Worm (Caenorhabditis elegans) whole organism, L4 larva: ENCODE results near the gene F29B9.1.

Experiments
- D1046.2 ChIP-seq: fragments of 200-800 bp; sonication (Bioruptor generic); IDR thresholded peaks from 2 replicates; pipeline ENCODE4 v1.3.6; 2022; ENCODE audit warnings: missing genetic modification characterization, missing compliant biosample characterization
- F49E8.2 ChIP-seq: sonication (generic microtip); optimal IDR thresholded peaks from 2 replicates; lab custom pipeline; 2016; ENCODE audit warnings: missing compliant biosample characterization, mild to moderate bottlenecking, missing genetic modification characterization, borderline replicate concordance
- T20F7.1 ChIP-seq: fragments of 200-800 bp; sonication (Bioruptor generic); optimal IDR thresholded peaks from 2 replicates; lab custom pipeline; 2018; ENCODE audit warnings: mild to moderate bottlenecking, missing genetic modification characterization, missing compliant biosample characterization
- T26A8.4 ChIP-seq: fragments of 200-800 bp; sonication (Bioruptor generic); IDR thresholded peaks from 2 replicates; pipeline ENCODE4 v1.3.6; 2022; ENCODE audit warnings: missing genetic modification characterization, missing compliant biosample characterization
- Y48G9A.11 ChIP-seq: fragments of 200-800 bp; sonication (Bioruptor generic); IDR thresholded peaks from 2 replicates; pipeline ENCODE4 v1.3.6; 2022; ENCODE audit warnings: missing genetic modification reagents, missing genetic modification characterization, missing compliant biosample characterization
- Y75B8A.6 ChIP-seq: fragments of 200-800 bp; sonication (Bioruptor generic); IDR thresholded peaks from 2 replicates; pipeline ENCODE4 v1.3.6; 2022; ENCODE audit warnings: missing genetic modification reagents, missing genetic modification characterization, missing compliant biosample characterization
- ZK546.5 ChIP-seq, 2 experiments: sonication (generic microtip); optimal IDR thresholded peaks; 2 replicates each; lab custom pipeline; 2017; ENCODE audit warnings: missing biosample characterization in 2 of 2, missing genetic modification characterization in 2 of 2
- aha-1 ChIP-seq: fragments of 150-350 bp; peaks from one replicate; lab custom pipeline; 2014; ENCODE audit warnings: missing biosample characterization, missing genetic modification characterization
- aly-2 ChIP-seq: sonication (generic microtip); optimal IDR thresholded peaks from 2 replicates; lab custom pipeline; 2018; ENCODE audit warnings: missing biosample characterization, missing genetic modification characterization
- ama-1 ChIP-seq: fragments of 150-350 bp; optimal IDR thresholded peaks from 2 replicates; lab custom pipeline; 2014; ENCODE audit warnings: inconsistent platforms, mixed read lengths
- ceh-20 ChIP-seq: fragments of 200-800 bp; sonication (Bioruptor generic); IDR thresholded peaks from 2 replicates; pipeline ENCODE4 v1.3.6; 2022; ENCODE audit warnings: missing genetic modification reagents, missing genetic modification characterization, missing compliant biosample characterization
- ceh-32 ChIP-seq: sonication (generic microtip); optimal IDR thresholded peaks from 2 replicates; lab custom pipeline; 2016; ENCODE audit warnings: mild to moderate bottlenecking, missing genetic modification characterization, missing compliant biosample characterization; ENCODE audit not compliant: poor library complexity
- ceh-44 ChIP-seq: fragments of 200-800 bp; sonication (Bioruptor generic); IDR thresholded peaks from 2 replicates; pipeline ENCODE4 v1.3.6; 2022; ENCODE audit warnings: missing genetic modification reagents, missing genetic modification characterization, missing compliant biosample characterization
- cey-2 ChIP-seq: sonication (generic microtip); optimal IDR thresholded peaks from 3 replicates; lab custom pipeline; 2017; ENCODE audit warnings: missing genetic modification characterization, mild to moderate bottlenecking, missing compliant biosample characterization, antibody characterized with exemption, borderline replicate concordance; ENCODE audit not compliant: insufficient read depth
- ctbp-1 ChIP-seq: fragments of 200-800 bp; sonication (Bioruptor generic); IDR thresholded peaks from 2 replicates; pipeline ENCODE4 v1.3.6; 2022; ENCODE audit warnings: missing genetic modification reagents, missing genetic modification characterization, missing compliant biosample characterization
- daf-16 ChIP-seq, 3 experiments: sonication (generic microtip); optimal IDR thresholded peaks; 2 replicates each; lab custom pipeline; 2016 to 2017; ENCODE audit warnings: missing genetic modification characterization in 3 of 3, missing genetic modification reagents in 3 of 3, mild to moderate bottlenecking in 2 of 3, missing compliant biosample characterization in 2 of 3, missing biosample characterization in 1 of 3, moderate library complexity in 1 of 3
- daf-19 ChIP-seq: fragments of 200-800 bp; sonication (Bioruptor generic); conservative IDR thresholded peaks from 2 replicates; pipeline ENCODE4 v1.3.6; 2022; ENCODE audit warnings: missing genetic modification characterization, missing compliant biosample characterization
- daf-8 ChIP-seq: fragments of 200-800 bp; sonication (Bioruptor generic); IDR thresholded peaks from 2 replicates; pipeline ENCODE4 v1.3.6; 2022; ENCODE audit warnings: missing genetic modification characterization, missing compliant biosample characterization
- dve-1 ChIP-seq: sonication (generic microtip); optimal IDR thresholded peaks from 2 replicates; lab custom pipeline; 2017; ENCODE audit warnings: antibody characterized with exemption, mild to moderate bottlenecking, missing genetic modification characterization, missing compliant biosample characterization; ENCODE audit not compliant: insufficient read depth
- egl-27 ChIP-seq: sonication (generic microtip); optimal IDR thresholded peaks from 3 replicates; lab custom pipeline; 2017; ENCODE audit warnings: missing biosample characterization, missing genetic modification reagents, missing genetic modification characterization
- egl-43 ChIP-seq: fragments of 200-800 bp; sonication (Bioruptor generic); IDR thresholded peaks from 2 replicates; pipeline ENCODE4 v1.3.6; 2022; ENCODE audit warnings: missing genetic modification reagents, missing genetic modification characterization, missing compliant biosample characterization
- hif-1 ChIP-seq, 2 experiments: sonication (generic microtip); optimal IDR thresholded peaks; 2 replicates each; lab custom pipeline; 2016 to 2017; ENCODE audit warnings: missing compliant biosample characterization in 2 of 2, missing genetic modification characterization in 2 of 2, missing genetic modification reagents in 2 of 2, missing genotype in 2 of 2, mild to moderate bottlenecking in 1 of 2
- hlh-11 ChIP-seq: fragments of 200-800 bp; sonication (Bioruptor generic); optimal IDR thresholded peaks from 2 replicates; lab custom pipeline; 2018; ENCODE audit warnings: mild to moderate bottlenecking, missing genetic modification characterization, missing compliant biosample characterization
- lin-13 ChIP-seq: fragments of 150-350 bp; optimal IDR thresholded peaks from 2 replicates; lab custom pipeline; 2014; ENCODE audit warnings: missing biosample characterization, missing genetic modification reagents, missing genetic modification characterization
- lin-38 ChIP-seq: fragments of 200-800 bp; sonication (Bioruptor generic); IDR thresholded peaks from 2 replicates; pipeline ENCODE4 v1.3.6; 2022; ENCODE audit warnings: missing genetic modification reagents, missing genetic modification characterization, missing compliant biosample characterization
- lin-39 ChIP-seq: fragments of 150-350 bp; optimal IDR thresholded peaks from 2 replicates; lab custom pipeline; 2014; ENCODE audit warnings: missing biosample characterization, missing genetic modification reagents, missing genetic modification characterization
- lir-3 ChIP-seq: sonication (generic microtip); optimal IDR thresholded peaks from 2 replicates; lab custom pipeline; 2016; ENCODE audit warnings: mild to moderate bottlenecking, missing genetic modification characterization, missing compliant biosample characterization
- lsy-2 ChIP-seq, 2 experiments: fragments of 150-350 bp in 1 of 2; sonication (generic microtip) in 1 of 2; optimal IDR thresholded peaks; 2 replicates each; lab custom pipeline; 2014 to 2017; ENCODE audit warnings: missing biosample characterization in 2 of 2, missing genetic modification characterization in 2 of 2
- madf-5 ChIP-seq, 2 experiments: fragments of 200-800 bp; sonication (Bioruptor generic); IDR thresholded peaks; 2 replicates each; pipeline ENCODE4 v1.3.6; 2022; ENCODE audit warnings: missing compliant biosample characterization in 2 of 2, missing genetic modification characterization in 2 of 2
- madf-9 ChIP-seq: fragments of 200-800 bp; sonication (Bioruptor generic); conservative IDR thresholded peaks from 2 replicates; pipeline ENCODE4 v1.3.6; 2022; ENCODE audit warnings: missing genetic modification reagents, missing genetic modification characterization, missing compliant biosample characterization
- mdt-29 ChIP-seq: fragments of 200-800 bp; sonication (Bioruptor generic); IDR thresholded peaks from 2 replicates; pipeline ENCODE4 v1.3.6; 2022; ENCODE audit warnings: missing genetic modification reagents, missing genetic modification characterization, missing compliant biosample characterization
- nhr-10 ChIP-seq: fragments of 150-350 bp; optimal IDR thresholded peaks from 2 replicates; lab custom pipeline; 2014; ENCODE audit warnings: missing biosample characterization, missing genetic modification characterization
- nhr-25 ChIP-seq: sonication (generic microtip); optimal IDR thresholded peaks from 2 replicates; lab custom pipeline; 2017; ENCODE audit warnings: missing genetic modification characterization, mild to moderate bottlenecking, missing compliant biosample characterization, antibody characterized with exemption, moderate library complexity, borderline replicate concordance; ENCODE audit not compliant: insufficient read depth
- nhr-28 ChIP-seq: fragments of 150-350 bp; optimal IDR thresholded peaks from 2 replicates; lab custom pipeline; 2014; ENCODE audit warnings: missing biosample characterization, missing genetic modification characterization
- nhr-42 ChIP-seq: fragments of 200-800 bp; sonication (Bioruptor generic); IDR thresholded peaks from 2 replicates; pipeline ENCODE4 v1.3.6; 2022; ENCODE audit warnings: missing genetic modification characterization, missing compliant biosample characterization
- nhr-48 ChIP-seq: sonication (generic microtip); optimal IDR thresholded peaks from 2 replicates; lab custom pipeline; 2016; ENCODE audit warnings: mild to moderate bottlenecking, missing genetic modification characterization, missing compliant biosample characterization
- nhr-6 ChIP-seq: fragments of 150-350 bp; optimal IDR thresholded peaks from 2 replicates; lab custom pipeline; 2014; ENCODE audit warnings: missing biosample characterization, missing genetic modification characterization
- nhr-76 ChIP-seq: fragments of 150-350 bp; optimal IDR thresholded peaks from 2 replicates; lab custom pipeline; 2014; ENCODE audit warnings: missing biosample characterization, missing genetic modification characterization
- nhr-77 ChIP-seq: fragments of 150-350 bp; optimal IDR thresholded peaks from 2 replicates; lab custom pipeline; 2014; ENCODE audit warnings: missing biosample characterization, missing genetic modification characterization
- rbr-2 ChIP-seq: sonication (generic microtip); optimal IDR thresholded peaks from 2 replicates; lab custom pipeline; 2016; ENCODE audit warnings: missing genotype, missing genetic modification characterization, missing compliant biosample characterization
- set-16 ChIP-seq: fragments of 200-800 bp; sonication (Bioruptor generic); IDR thresholded peaks from 2 replicates; pipeline ENCODE4 v1.3.6; 2022; ENCODE audit warnings: missing genetic modification reagents, missing genetic modification characterization, missing compliant biosample characterization
- spr-1 ChIP-seq: sonication (generic microtip); optimal IDR thresholded peaks from 2 replicates; lab custom pipeline; 2016; ENCODE audit warnings: mild to moderate bottlenecking, missing genetic modification characterization, missing compliant biosample characterization
- spr-3 ChIP-seq: fragments of 200-800 bp; sonication (Bioruptor generic); optimal IDR thresholded peaks from 2 replicates; lab custom pipeline; 2018; ENCODE audit warnings: mild to moderate bottlenecking, missing genetic modification characterization, missing compliant biosample characterization
- tra-1 ChIP-seq: fragments of 200-800 bp; sonication (Bioruptor generic); IDR thresholded peaks from 2 replicates; pipeline ENCODE4 v1.3.6; 2022; ENCODE audit warnings: missing genetic modification reagents, missing genetic modification characterization, missing compliant biosample characterization
- unc-130 ChIP-seq: sonication (generic microtip); optimal IDR thresholded peaks from 2 replicates; lab custom pipeline; 2016; ENCODE audit warnings: missing genetic modification reagents, missing genetic modification characterization, missing compliant biosample characterization
- unc-62 ChIP-seq, 3 experiments: fragments of 150-350 bp in 1 of 3; sonication (generic microtip); optimal IDR thresholded peaks in 2 of 3; peaks in 1 of 3; 1 replicate in 1 of 3; 2 replicates in 2 of 3; lab custom pipeline; 2014 to 2017; ENCODE audit warnings: missing biosample characterization in 3 of 3, missing genetic modification characterization in 3 of 3, missing genetic modification reagents in 3 of 3, missing genotype in 1 of 3
- vab-7 ChIP-seq: fragments of 200-800 bp; sonication (Bioruptor generic); IDR thresholded peaks from 2 replicates; pipeline ENCODE4 v1.3.6; 2022; ENCODE audit warnings: missing genetic modification reagents, missing genetic modification characterization, missing compliant biosample characterization
- zag-1 ChIP-seq: fragments of 150-350 bp; optimal IDR thresholded peaks from 2 replicates; lab custom pipeline; 2014; ENCODE audit warnings: missing biosample characterization, missing genetic modification characterization
- zfp-2 ChIP-seq: sonication (generic microtip); optimal IDR thresholded peaks from 2 replicates; lab custom pipeline; 2016; ENCODE audit warnings: mild to moderate bottlenecking, missing genetic modification characterization, missing compliant biosample characterization
- zip-2 ChIP-seq: fragments of 150-350 bp; optimal IDR thresholded peaks from 2 replicates; lab custom pipeline; 2014; ENCODE audit warnings: missing biosample characterization, missing genetic modification characterization
- ztf-11 ChIP-seq: fragments of 150-350 bp; optimal IDR thresholded peaks from 2 replicates; lab custom pipeline; 2014; ENCODE audit warnings: missing biosample characterization, missing genetic modification characterization

F29B9.1 gene

ce11 chrIV:4712376-4712775, 47.2 kb downstream of the F29B9.1 start, which contains the start of gene yars-2:
TSS of gene yars-2 (minus strand) at chrIV:4712624.
- TF ChIP-seq hif-1 (tag; optimal IDR thresholded peaks at IDR 0.05; lab: Kevin White, UChicago) (peak in 1 of 2 experiments; percentile 76), zfp-2 (tag; lab: Kevin White, UChicago) (no peak), madf-5 (GFP tag; IDR thresholded peaks at IDR 0.05; lab: Robert Waterston, UW) (no peak), nhr-6 (tag; lab: Kevin White, UChicago) (no peak), Y48G9A.11 (GFP tag; lab: Robert Waterston, UW) (no peak), daf-19 (GFP tag; lab: Robert Waterston, UW) (no peak), lin-13 (GFP tag; lab: Kevin White, UChicago) (no peak), nhr-48 (tag; lab: Kevin White, UChicago) (no peak), ctbp-1 (GFP tag; lab: Robert Waterston, UW) (no peak), ceh-20 (GFP tag; lab: Robert Waterston, UW) (no peak), ceh-44 (GFP tag; lab: Robert Waterston, UW) (no peak), hlh-11 (tag; lab: Kevin White, UChicago) (no peak), spr-1 (tag; lab: Kevin White, UChicago) (no peak), lsy-2 (tag; optimal IDR thresholded peaks at IDR 0.05; lab: Kevin White, UChicago) (peak in 1 of 2 experiments; percentile 67), ZK546.5 (tag; optimal IDR thresholded peaks at IDR 0.05; lab: Kevin White, UChicago) (no peak), nhr-25 (tag; lab: Kevin White, UChicago) (no peak), ceh-32 (tag; lab: Kevin White, UChicago) (no peak), ztf-11 (no peak), madf-9 (GFP tag; lab: Robert Waterston, UW) (no peak), tra-1 (GFP tag; lab: Robert Waterston, UW) (no peak), egl-27 (tag; lab: Kevin White, UChicago) (no peak), nhr-42 (GFP tag; lab: Robert Waterston, UW) (no peak), F49E8.2 (tag; lab: Kevin White, UChicago) (no peak), spr-3 (GFP tag; lab: Kevin White, UChicago) (no peak), T26A8.4 (GFP tag; lab: Robert Waterston, UW) (no peak), aly-2 (tag; lab: Kevin White, UChicago) (no peak), vab-7 (GFP tag; lab: Robert Waterston, UW) (no peak), nhr-28 (tag; lab: Kevin White, UChicago) (no peak), ama-1 (lab: Kevin White, UChicago) (no peak), zip-2 (tag; lab: Kevin White, UChicago) (no peak), lin-38 (GFP tag; lab: Robert Waterston, UW) (peak; percentile 54), dve-1 (tag; lab: Kevin White, UChicago) (peak; percentile 17), set-16 (GFP tag; lab: Robert Waterston, UW) (no peak), unc-130 (peak; percentile 86), lir-3 (tag; lab: Kevin White, UChicago) (no peak), zag-1 (tag; lab: Kevin White, UChicago) (no peak), cey-2 (tag; lab: Kevin White, UChicago) (no peak), mdt-29 (GFP tag; lab: Robert Waterston, UW) (no peak), nhr-10 (no peak), D1046.2 (no peak), nhr-76 (tag; lab: Kevin White, UChicago) (no peak), Y75B8A.6 (GFP tag; lab: Robert Waterston, UW) (no peak), aha-1 (tag; lab: Kevin White, UChicago) (peak; percentile 16), egl-43 (GFP tag; lab: Robert Waterston, UW) (no peak), rbr-2 (peak; percentile 25), nhr-77 (no peak), daf-8 (GFP tag; lab: Robert Waterston, UW) (no peak), daf-16 (GFP tag; optimal IDR thresholded peaks at IDR 0.05; lab: Kevin White, UChicago) (no peak), daf-16 (tag; optimal IDR thresholded peaks at IDR 0.05; lab: Kevin White, UChicago) (no peak), unc-62 (GFP tag; optimal IDR thresholded peaks at IDR 0.05 in 1 of 2; lab: Kevin White, UChicago) (peak in 1 of 2 experiments; percentile 91), unc-62 (tag; optimal IDR thresholded peaks at IDR 0.05; lab: Kevin White, UChicago) (no peak), lin-39 (no peak), T20F7.1 (GFP tag; lab: Kevin White, UChicago) (no peak)
